Fruit fly (Drosophila melanogaster) whole organism, embryonic: ENCODE measurements around the gene Mis12.

Experiments used
- CG4360 ChIP-seq: fragments of 200-800 bp; sonication (Bioruptor generic); IDR thresholded peaks from 2 replicates; pipeline ENCODE4 v1.3.6; 2022; ENCODE audit warnings: missing biosample characterization, missing genetic modification characterization
- HLH4C ChIP-seq: fragments of 200-800 bp; sonication (Bioruptor generic); IDR thresholded peaks from 3 replicates; pipeline ENCODE4 v1.3.6; 2022; ENCODE audit warnings: missing biosample characterization, missing genetic modification characterization; ENCODE audit not compliant: partially characterized antibody
- da ChIP-seq: fragments of 200-800 bp; sonication (Bioruptor generic); optimal IDR thresholded peaks from 2 replicates; lab custom pipeline; 2016; ENCODE audit warnings: missing biosample characterization, missing genetic modification characterization
- row ChIP-seq: fragments of 200-800 bp; sonication (Bioruptor generic); IDR thresholded peaks from 3 replicates; pipeline ENCODE4 v1.3.6; 2022; ENCODE audit warnings: missing biosample characterization, missing genetic modification characterization

dm6 chr3L:6972367-6972766, 3.5 kb upstream of the Mis12 start, which contains the start of gene CG10063:
- TF ChIP-seq CG4360 (GFP tag; lab: Robert Waterston, UW) (no peak), row (GFP tag; lab: Robert Waterston, UW) (no peak), HLH4C (GFP tag; lab: Robert Waterston, UW) (no peak), da (GFP tag; lab: Kevin White, UChicago) (no peak)
